Fruit fly (Drosophila melanogaster) whole organism, pupa: ENCODE data around the gene ase.
"Not testable (repeated sequence)": the region's sequence is repeated elsewhere in the genome, so short reads cannot be mapped to it uniquely, and the experiment has no call there.

ENCODE experiments used
- CG10348 ChIP-seq: fragments of 200-800 bp; sonication (Bioruptor generic); IDR thresholded peaks from 2 replicates; pipeline ENCODE4 v1.3.6; 2022; ENCODE audit warnings: missing biosample characterization, missing genetic modification characterization
- CG12605 ChIP-seq: fragments of 200-800 bp; sonication (Bioruptor generic); IDR thresholded peaks from 2 replicates; pipeline ENCODE4 v1.3.6; 2022; ENCODE audit warnings: missing biosample characterization, missing genetic modification characterization
- CG13204 ChIP-seq: fragments of 200-800 bp; sonication (Bioruptor generic); optimal IDR thresholded peaks from 2 replicates; lab custom pipeline; 2018; ENCODE audit warnings: missing biosample characterization, mild to moderate bottlenecking, missing genetic modification characterization, moderate library complexity
- CG14655 ChIP-seq: fragments of 200-800 bp; sonication (Bioruptor generic); optimal IDR thresholded peaks from 3 replicates; lab custom pipeline; 2017; ENCODE audit warnings: mild to moderate bottlenecking, missing biosample characterization, missing genetic modification reagents, missing genetic modification characterization
- CG15710 ChIP-seq: fragments of 200-800 bp; sonication (Bioruptor generic); optimal IDR thresholded peaks from 2 replicates; lab custom pipeline; 2018; ENCODE audit warnings: missing biosample characterization, mild to moderate bottlenecking, missing genetic modification characterization, moderate library complexity
- CG17806 ChIP-seq: fragments of 200-800 bp; sonication (Bioruptor generic); optimal IDR thresholded peaks from 2 replicates; lab custom pipeline; 2018; ENCODE audit warnings: missing biosample characterization, mild to moderate bottlenecking, missing genetic modification characterization, moderate library complexity
- CG32121 ChIP-seq: fragments of 200-800 bp; sonication (Bioruptor generic); IDR thresholded peaks from 2 replicates; pipeline ENCODE4 v1.3.6; 2022; ENCODE audit warnings: missing biosample characterization, missing genetic modification characterization
- CG34367 ChIP-seq: fragments of 200-800 bp; sonication (Bioruptor generic); optimal IDR thresholded peaks from 2 replicates; lab custom pipeline; 2018; ENCODE audit warnings: missing biosample characterization, mild to moderate bottlenecking, missing genetic modification characterization
- CG4496 ChIP-seq: fragments of 200-800 bp; sonication (Bioruptor generic); IDR thresholded peaks from 3 replicates; pipeline ENCODE4 v1.3.6; 2022; ENCODE audit warnings: missing biosample characterization, missing genetic modification characterization
- CG8159 ChIP-seq: fragments of 200-800 bp; sonication (Bioruptor generic); optimal IDR thresholded peaks from 3 replicates; lab custom pipeline; 2018; ENCODE audit warnings: missing biosample characterization, mild to moderate bottlenecking, missing genetic modification characterization, moderate library complexity
- CG8301 ChIP-seq: fragments of 200-800 bp; sonication (Bioruptor generic); optimal IDR thresholded peaks from 2 replicates; lab custom pipeline; 2018; ENCODE audit warnings: missing biosample characterization, mild to moderate bottlenecking, missing genetic modification characterization
- CG9948 ChIP-seq: fragments of 200-800 bp; sonication (Bioruptor generic); optimal IDR thresholded peaks from 2 replicates; lab custom pipeline; 2018; ENCODE audit warnings: missing biosample characterization, mild to moderate bottlenecking, missing genetic modification characterization, moderate library complexity
- D1 ChIP-seq: fragments of 200-800 bp; sonication (Bioruptor generic); optimal IDR thresholded peaks from 2 replicates; lab custom pipeline; 2018; ENCODE audit warnings: missing biosample characterization, mild to moderate bottlenecking, missing genetic modification characterization, moderate library complexity
- EcR ChIP-seq: fragments of 200-800 bp; sonication (Bioruptor generic); optimal IDR thresholded peaks from 3 replicates; lab custom pipeline; 2019; ENCODE audit warnings: missing biosample characterization, missing genetic modification characterization, mild to moderate bottlenecking, moderate library complexity, missing genetic modification reagents
- Ets98B ChIP-seq: fragments of 200-800 bp; sonication (Bioruptor generic); IDR thresholded peaks from 2 replicates; pipeline ENCODE4 v1.3.6; 2022; ENCODE audit warnings: missing biosample characterization, missing genetic modification characterization
- Pif1A ChIP-seq: fragments of 200-800 bp; sonication (Bioruptor generic); optimal IDR thresholded peaks from 3 replicates; lab custom pipeline; 2016; ENCODE audit warnings: missing biosample characterization, missing genetic modification characterization
- Pif1B ChIP-seq: fragments of 200-800 bp; sonication (Bioruptor generic); optimal IDR thresholded peaks from 3 replicates; lab custom pipeline; 2016; ENCODE audit warnings: missing biosample characterization, missing genetic modification characterization
- Snoo ChIP-seq: fragments of 200-800 bp; sonication (Bioruptor generic); optimal IDR thresholded peaks from 3 replicates; lab custom pipeline; 2017; ENCODE audit warnings: missing biosample characterization, mild to moderate bottlenecking, missing genetic modification characterization, inconsistent platforms
- fd96Ca ChIP-seq: fragments of 200-800 bp; sonication (Bioruptor generic); IDR thresholded peaks from 3 replicates; pipeline ENCODE4 v1.3.6; 2022; ENCODE audit warnings: missing biosample characterization, missing genetic modification characterization
- gl ChIP-seq: fragments of 200-800 bp; sonication (Bioruptor generic); optimal IDR thresholded peaks from 2 replicates; lab custom pipeline; 2018; ENCODE audit warnings: missing biosample characterization, mild to moderate bottlenecking, missing genetic modification characterization
- rn ChIP-seq: fragments of 200-800 bp; sonication (Bioruptor generic); IDR thresholded peaks from 2 replicates; pipeline ENCODE4 v1.3.6; 2022; ENCODE audit warnings: missing biosample characterization, missing genetic modification characterization

Gene ase

dm6 chrX:481642-482041, 21.1 kb downstream of the ase start, which contains the start of gene CG3176:
TSS of gene CG3176 (plus strand) at chrX:481862.
- TF ChIP-seq CG8301 (tag; lab: Kevin White, UChicago); CG32121; Snoo: not testable (repeated sequence)

DNA sequence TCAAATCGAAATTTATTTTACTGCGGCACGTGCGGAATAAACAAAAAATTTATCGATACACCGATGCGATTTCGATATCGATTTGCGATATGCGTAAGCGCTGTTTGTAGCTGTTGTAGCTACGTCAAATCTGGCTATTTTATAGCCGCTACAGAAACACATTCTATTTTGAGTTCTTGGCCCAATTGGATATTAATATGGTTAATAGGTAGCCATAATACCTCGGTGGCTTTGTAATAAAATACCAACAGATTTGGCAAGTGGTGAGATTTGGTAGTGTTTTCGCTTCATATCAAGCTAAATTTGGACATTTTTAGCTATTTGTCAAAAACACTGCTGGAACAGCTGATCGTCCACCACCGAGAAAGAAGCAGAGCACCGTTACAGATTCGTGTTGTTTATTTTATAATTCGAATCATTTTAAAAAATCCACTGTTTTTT, 27.0 kb downstream of the ase start, which contains the start of the genes CG18273 and CG3156:
Gene CG18273, minus strand, starts transcription at position 65 of the 441 bp plus-strand sequence.
Gene CG3156, plus strand, starts transcription at position 362 of the 441 bp plus-strand sequence.
- no peak for TF ChIP-seq CG34367 (tag; lab: Kevin White, UChicago)
- TF ChIP-seq CG32121, result no peak
- no peak for TF ChIP-seq CG12605 (GFP tag; lab: Robert Waterston, UW)
- peak; percentile 22 for TF ChIP-seq CG15710 (tag; lab: Kevin White, UChicago)
- 0 out of 3 replicates have a peak, but pooled peaks have one; percentile 23 for TF ChIP-seq fd96Ca (GFP tag; lab: Robert Waterston, UW)
- TF ChIP-seq CG9948 (tag; lab: Kevin White, UChicago), result peak; percentile 2
- no peak for TF ChIP-seq CG14655 (GFP tag; lab: Kevin White, UChicago)
- TF ChIP-seq CG4496 (GFP tag; lab: Robert Waterston, UW), result no peak

DNA sequence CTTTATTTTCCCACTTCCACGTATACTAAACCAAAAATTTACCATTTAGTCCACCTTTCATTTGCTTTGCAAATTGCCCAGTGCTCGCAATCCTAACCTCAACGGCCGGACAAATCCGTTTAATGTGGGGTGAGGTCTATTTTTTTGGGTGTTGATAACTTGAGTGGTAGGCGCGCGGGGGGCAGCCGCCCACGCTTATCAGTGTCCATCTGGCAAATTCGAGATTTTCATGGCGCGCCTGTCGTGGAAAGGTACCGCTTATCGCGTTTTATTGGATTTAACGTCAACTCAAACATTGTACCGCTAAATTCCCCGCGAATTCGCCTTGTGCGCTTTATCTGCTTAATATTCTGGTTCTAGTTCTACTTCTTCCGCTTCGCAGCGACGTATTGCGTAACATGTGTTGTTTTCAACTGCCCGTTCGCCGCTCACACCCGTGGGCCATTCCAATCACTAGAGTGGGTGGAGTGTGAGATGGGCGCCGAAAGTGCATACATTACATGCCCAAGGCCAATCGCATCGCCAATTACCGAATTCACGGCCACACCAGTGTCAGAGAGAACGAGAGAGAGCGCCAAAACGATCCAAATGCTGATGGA, 32.3 kb downstream of the ase start:
- no peak for TF ChIP-seq CG14655 (GFP tag; lab: Kevin White, UChicago)
- TF ChIP-seq gl (tag; lab: Kevin White, UChicago), result no peak
- TF ChIP-seq CG4496 (GFP tag; lab: Robert Waterston, UW), result no peak
- no peak for TF ChIP-seq CG12605 (GFP tag; lab: Robert Waterston, UW)
- no peak for TF ChIP-seq CG10348
- no peak for TF ChIP-seq Pif1A (GFP tag; lab: Kevin White, UChicago)

dm6 chrX:493445-494190, 33.1 kb downstream of the ase start, which contains the start of gene CG17896:
TSS of gene CG17896 (minus strand) at chrX:493495.
- TF ChIP-seq Pif1B (GFP tag; lab: Kevin White, UChicago) (peak; percentile 98), CG10348 (peak; percentile 95), CG34367 (tag; lab: Kevin White, UChicago) (peak; percentile 98), EcR (GFP tag; lab: Kevin White, UChicago) (peak; percentile 31), Ets98B (peak; percentile 99), CG9948 (tag; lab: Kevin White, UChicago) (peak; percentile 97), D1 (tag; lab: Kevin White, UChicago) (no peak), fd96Ca (GFP tag; lab: Robert Waterston, UW) (peak; percentile 99), rn (GFP tag; lab: Robert Waterston, UW) (peak; percentile 96), CG13204 (GFP tag; lab: Kevin White, UChicago) (peak; percentile 86), gl (tag; lab: Kevin White, UChicago) (peak; percentile 97), Snoo (peak; percentile 94), CG32121 (peak; percentile 97), CG14655 (GFP tag; lab: Kevin White, UChicago) (peak; percentile 99), CG12605 (GFP tag; lab: Robert Waterston, UW) (peak; percentile 98), CG8159 (tag; lab: Kevin White, UChicago) (peak; percentile 96), CG17806 (tag; lab: Kevin White, UChicago) (peak; percentile 97), Pif1A (GFP tag; lab: Kevin White, UChicago) (peak; percentile 98), CG15710 (tag; lab: Kevin White, UChicago) (peak; percentile 98), CG8301 (tag; lab: Kevin White, UChicago) (peak; percentile 99), CG4496 (GFP tag; lab: Robert Waterston, UW) (peak; percentile 99)

dm6 chrX:494191-494554, 33.6 kb downstream of the ase start:
- TF ChIP-seq CG12605 (GFP tag; lab: Robert Waterston, UW), result no peak
- TF ChIP-seq fd96Ca (GFP tag; lab: Robert Waterston, UW), result no peak
- no peak for TF ChIP-seq rn (GFP tag; lab: Robert Waterston, UW)
- TF ChIP-seq CG17806 (tag; lab: Kevin White, UChicago), result no peak
- no peak for TF ChIP-seq CG8301 (tag; lab: Kevin White, UChicago)
- no peak for TF ChIP-seq CG13204 (GFP tag; lab: Kevin White, UChicago)
- no peak for TF ChIP-seq Pif1B (GFP tag; lab: Kevin White, UChicago)
- TF ChIP-seq CG32121, result no peak
- no peak for TF ChIP-seq Pif1A (GFP tag; lab: Kevin White, UChicago)
- no peak for TF ChIP-seq gl (tag; lab: Kevin White, UChicago)
- no peak for TF ChIP-seq D1 (tag; lab: Kevin White, UChicago)
- TF ChIP-seq Ets98B, result no peak

dm6 chrX:494607-495006, 34.1 kb downstream of the ase start, which contains the start of gene CG17778:
TSS of gene CG17778 (plus strand) at chrX:494614.
- no peak for TF ChIP-seq D1 (tag; lab: Kevin White, UChicago)
- TF ChIP-seq Ets98B, result peak; percentile 14; the same call in 1 of the 2 replicates
- no peak for TF ChIP-seq rn (GFP tag; lab: Robert Waterston, UW)
- 0 out of 3 replicates have a peak, but pooled peaks have one; percentile 28 for TF ChIP-seq fd96Ca (GFP tag; lab: Robert Waterston, UW)
- no peak for TF ChIP-seq CG8301 (tag; lab: Kevin White, UChicago)
- TF ChIP-seq Pif1B (GFP tag; lab: Kevin White, UChicago), result no peak
- TF ChIP-seq CG14655 (GFP tag; lab: Kevin White, UChicago), result no peak
- no peak for TF ChIP-seq Snoo
- TF ChIP-seq CG12605 (GFP tag; lab: Robert Waterston, UW), result no peak
- no peak for TF ChIP-seq CG13204 (GFP tag; lab: Kevin White, UChicago)
- no peak for TF ChIP-seq CG8159 (tag; lab: Kevin White, UChicago)
- TF ChIP-seq gl (tag; lab: Kevin White, UChicago), result no peak
- peak; percentile 2 for TF ChIP-seq CG17806 (tag; lab: Kevin White, UChicago)
- TF ChIP-seq, all 21 proteins: peak for 3
